Fruit fly (Drosophila melanogaster): ENCODE results near the gene Cpr.

Gene Cpr

dm6 chr2L:6308651-6309050, 30.0 kb upstream of the Cpr start, which contains the start of the genes CG43922 and CG13984:
Gene CG43922, minus strand, starts transcription at chr2L:6308751.
Gene CG13984, plus strand, starts transcription at chr2L:6308819.
- TF ChIP-seq lola (GFP tag; optimal IDR thresholded peaks at IDR 0.05) (no peak), rgr (GFP tag; optimal IDR thresholded peaks at IDR 0.05) (no peak), CrebA (GFP tag; optimal IDR thresholded peaks at IDR 0.05; ENCODE audit: borderline replicate concordance) (no peak), foxo (GFP tag; optimal IDR thresholded peaks at IDR 0.05) (no peak), GATAd (GFP tag; optimal IDR thresholded peaks at IDR 0.05) (no peak), Hr83 (GFP tag; optimal IDR thresholded peaks at IDR 0.05; ENCODE audit: poor library complexity, severe bottlenecking) (no peak), Rel (GFP tag; optimal IDR thresholded peaks at IDR 0.05) (no peak), Rel (tag; optimal IDR thresholded peaks at IDR 0.05) (no peak), tai (GFP tag; optimal IDR thresholded peaks at IDR 0.05) (no peak), ey (GFP tag; optimal IDR thresholded peaks at IDR 0.05) (no peak), Jra (GFP tag; optimal IDR thresholded peaks at IDR 0.05) (no peak), Dif (GFP tag; optimal IDR thresholded peaks at IDR 0.05; ENCODE audit: partially characterized antibody) (no peak), usp (GFP tag; optimal IDR thresholded peaks at IDR 0.05) (no peak), jim (GFP tag; optimal IDR thresholded peaks at IDR 0.05) (no peak)

dm6 chr2L:6309879-6310278, 28.8 kb upstream of the Cpr start:
- TF ChIP-seq pan (optimal IDR thresholded peaks at IDR 0.05): no peak
- no peak for TF ChIP-seq CrebA (GFP tag; optimal IDR thresholded peaks at IDR 0.05; ENCODE audit: borderline replicate concordance)
- TF ChIP-seq rgr (GFP tag; optimal IDR thresholded peaks at IDR 0.05): no peak
- TF ChIP-seq CG9705 (GFP tag; optimal IDR thresholded peaks at IDR 0.05): no peak
- TF ChIP-seq dl (GFP tag; optimal IDR thresholded peaks at IDR 0.05; ENCODE audit: insufficient read depth in 1 of 2, partially characterized antibody in 2 of 2): no peak
- TF ChIP-seq tai (GFP tag; optimal IDR thresholded peaks at IDR 0.05): no peak
- no peak for TF ChIP-seq Dfd (GFP tag; optimal IDR thresholded peaks at IDR 0.05)
- no peak for TF ChIP-seq fru (GFP tag; optimal IDR thresholded peaks at IDR 0.05)
- no peak for TF ChIP-seq h (GFP tag; optimal IDR thresholded peaks at IDR 0.05)

dm6 chr2L:6319068-6319467, 19.6 kb upstream of the Cpr start:
- TF ChIP-seq sage (GFP tag; optimal IDR thresholded peaks at IDR 0.05): no peak
- no peak for TF ChIP-seq pan (optimal IDR thresholded peaks at IDR 0.05)
- no peak for TF ChIP-seq Hnf4 (GFP tag; optimal IDR thresholded peaks at IDR 0.05)
- no peak for TF ChIP-seq tai (GFP tag; optimal IDR thresholded peaks at IDR 0.05)
- no peak for TF ChIP-seq ey (GFP tag; optimal IDR thresholded peaks at IDR 0.05)
- TF ChIP-seq br (GFP tag; optimal IDR thresholded peaks at IDR 0.05): no peak
- TF ChIP-seq lola (GFP tag; optimal IDR thresholded peaks at IDR 0.05): no peak
- no peak for TF ChIP-seq dmrt93B (GFP tag; optimal IDR thresholded peaks at IDR 0.05)
- no peak for TF ChIP-seq fru (GFP tag; optimal IDR thresholded peaks at IDR 0.05)
- TF ChIP-seq woc (GFP tag; optimal IDR thresholded peaks at IDR 0.05): no peak
- no peak for TF ChIP-seq h (GFP tag; optimal IDR thresholded peaks at IDR 0.05)
- no peak for TF ChIP-seq N (GFP tag; optimal IDR thresholded peaks at IDR 0.05)

dm6 chr2L:6323536-6324385, 14.9 kb upstream of the Cpr start, which contains the start of gene PDZ-GEF:
Gene PDZ-GEF, plus strand, starts transcription at chr2L:6323767.
- TF ChIP-seq Hr78 (GFP tag; optimal IDR thresholded peaks at IDR 0.05): peak; percentile 80
- TF ChIP-seq Dif (GFP tag; optimal IDR thresholded peaks at IDR 0.05; ENCODE audit: partially characterized antibody): no peak
- no peak for TF ChIP-seq woc (GFP tag; optimal IDR thresholded peaks at IDR 0.05)
- no peak for TF ChIP-seq pan (optimal IDR thresholded peaks at IDR 0.05)
- peak; percentile 28 for TF ChIP-seq fru (GFP tag; optimal IDR thresholded peaks at IDR 0.05)
- TF ChIP-seq HLH106 (tag; optimal IDR thresholded peaks at IDR 0.05): peak; percentile 20
- TF ChIP-seq Hr83 (GFP tag; optimal IDR thresholded peaks at IDR 0.05; ENCODE audit: poor library complexity, severe bottlenecking): peak; percentile 44
- no peak for TF ChIP-seq psq (GFP tag; optimal IDR thresholded peaks at IDR 0.05)
- TF ChIP-seq N (GFP tag; optimal IDR thresholded peaks at IDR 0.05): peak; percentile 85
- no peak for TF ChIP-seq sage (GFP tag; optimal IDR thresholded peaks at IDR 0.05)
- peak; percentile 7 for TF ChIP-seq brk (GFP tag; optimal IDR thresholded peaks at IDR 0.05)
- no peak for TF ChIP-seq Dfd (GFP tag; optimal IDR thresholded peaks at IDR 0.05)
- peak in 1 of 2 experiments; percentile 41 for TF ChIP-seq foxo (GFP tag; optimal IDR thresholded peaks at IDR 0.05)
- no peak for TF ChIP-seq Rel (GFP tag; optimal IDR thresholded peaks at IDR 0.05)
- TF ChIP-seq Rel (tag; optimal IDR thresholded peaks at IDR 0.05): no peak
- TF ChIP-seq jim (GFP tag; optimal IDR thresholded peaks at IDR 0.05): no peak
- no peak for TF ChIP-seq Jra (GFP tag; optimal IDR thresholded peaks at IDR 0.05)
- TF ChIP-seq br (GFP tag; optimal IDR thresholded peaks at IDR 0.05): no peak
- TF ChIP-seq ey (GFP tag; optimal IDR thresholded peaks at IDR 0.05): no peak
- TF ChIP-seq lola (GFP tag; optimal IDR thresholded peaks at IDR 0.05): peak; percentile 63
- no peak for TF ChIP-seq Vsx2 (GFP tag; optimal IDR thresholded peaks at IDR 0.05; ENCODE audit: partially characterized antibody)
- TF ChIP-seq dmrt93B (GFP tag; optimal IDR thresholded peaks at IDR 0.05): no peak
- no peak for TF ChIP-seq OdsH (GFP tag; optimal IDR thresholded peaks at IDR 0.05)
- TF ChIP-seq dl (GFP tag; optimal IDR thresholded peaks at IDR 0.05; ENCODE audit: insufficient read depth in 1 of 2, partially characterized antibody in 2 of 2): no peak
- TF ChIP-seq sv (GFP tag; optimal IDR thresholded peaks at IDR 0.05): peak; percentile 37
- no peak for TF ChIP-seq CG32264 (GFP tag; optimal IDR thresholded peaks at IDR 0.05)
- no peak for TF ChIP-seq usp (GFP tag; optimal IDR thresholded peaks at IDR 0.05)
- TF ChIP-seq CrebA (GFP tag; optimal IDR thresholded peaks at IDR 0.05; ENCODE audit: borderline replicate concordance): peak; percentile 6
- TF ChIP-seq CG9705 (GFP tag; optimal IDR thresholded peaks at IDR 0.05): no peak
- TF ChIP-seq Abd-B (GFP tag; optimal IDR thresholded peaks at IDR 0.05): peak; percentile 80
- TF ChIP-seq rgr (GFP tag; optimal IDR thresholded peaks at IDR 0.05): peak; percentile 22
- TF ChIP-seq tai (GFP tag; optimal IDR thresholded peaks at IDR 0.05): no peak
- no peak for TF ChIP-seq Sp1 (GFP tag; optimal IDR thresholded peaks at IDR 0.05)
- peak; percentile 30 for TF ChIP-seq Hnf4 (GFP tag; optimal IDR thresholded peaks at IDR 0.05)
- no peak for TF ChIP-seq GATAd (GFP tag; optimal IDR thresholded peaks at IDR 0.05)
- no peak for TF ChIP-seq Mio (GFP tag; optimal IDR thresholded peaks at IDR 0.05)

All from whole organism, wandering third instar larva.